Worm (Caenorhabditis elegans) whole organism, L4 larva: ENCODE data around the gene K07C5.3.
A peak's percentile ranks its signal among the peaks of the same experiment; 100 is the strongest.

Source experiments
- F10B5.3 ChIP-seq: sonication (generic microtip); optimal IDR thresholded peaks from 2 replicates; lab custom pipeline; 2016; ENCODE audit warnings: mild to moderate bottlenecking, missing genetic modification characterization, missing compliant biosample characterization
- F26F4.8 ChIP-seq: fragments of 200-800 bp; sonication (Bioruptor generic); conservative IDR thresholded peaks from 2 replicates; pipeline ENCODE4 v1.3.6; 2022; ENCODE audit warnings: missing genetic modification characterization, missing compliant biosample characterization
- F49E8.2 ChIP-seq: sonication (generic microtip); optimal IDR thresholded peaks from 2 replicates; lab custom pipeline; 2016; ENCODE audit warnings: missing compliant biosample characterization, mild to moderate bottlenecking, missing genetic modification characterization, borderline replicate concordance
- R02D3.7 ChIP-seq: fragments of 150-350 bp; sonication (generic microtip); optimal IDR thresholded peaks from 3 replicates; lab custom pipeline; 2014; ENCODE audit warnings: missing biosample characterization, missing genetic modification characterization
- Y48G9A.11 ChIP-seq: fragments of 200-800 bp; sonication (Bioruptor generic); IDR thresholded peaks from 2 replicates; pipeline ENCODE4 v1.3.6; 2022; ENCODE audit warnings: missing genetic modification reagents, missing genetic modification characterization, missing compliant biosample characterization
- ZK337.2 ChIP-seq: fragments of 200-800 bp; sonication (Bioruptor generic); IDR thresholded peaks from 2 replicates; pipeline ENCODE4 v1.3.6; 2022; ENCODE audit warnings: missing genetic modification reagents, missing genetic modification characterization, missing compliant biosample characterization
- aha-1 ChIP-seq: fragments of 150-350 bp; peaks from one replicate; lab custom pipeline; 2014; ENCODE audit warnings: missing biosample characterization, missing genetic modification characterization
- ceh-28 ChIP-seq: fragments of 150-350 bp; optimal IDR thresholded peaks from 2 replicates; lab custom pipeline; 2014; ENCODE audit warnings: missing biosample characterization, missing genetic modification reagents, missing genetic modification characterization
- ceh-32 ChIP-seq: sonication (generic microtip); optimal IDR thresholded peaks from 2 replicates; lab custom pipeline; 2016; ENCODE audit warnings: mild to moderate bottlenecking, missing genetic modification characterization, missing compliant biosample characterization; ENCODE audit not compliant: poor library complexity
- ceh-44 ChIP-seq: fragments of 200-800 bp; sonication (Bioruptor generic); IDR thresholded peaks from 2 replicates; pipeline ENCODE4 v1.3.6; 2022; ENCODE audit warnings: missing genetic modification reagents, missing genetic modification characterization, missing compliant biosample characterization
- ceh-62 ChIP-seq: sonication (generic microtip); optimal IDR thresholded peaks from 2 replicates; lab custom pipeline; 2017; ENCODE audit warnings: missing biosample characterization, missing genetic modification characterization
- ceh-82 ChIP-seq: sonication (generic microtip); optimal IDR thresholded peaks from 2 replicates; lab custom pipeline; 2017; ENCODE audit warnings: missing biosample characterization, missing genetic modification characterization
- cey-2 ChIP-seq: sonication (generic microtip); optimal IDR thresholded peaks from 3 replicates; lab custom pipeline; 2017; ENCODE audit warnings: missing genetic modification characterization, mild to moderate bottlenecking, missing compliant biosample characterization, antibody characterized with exemption, borderline replicate concordance; ENCODE audit not compliant: insufficient read depth
- daf-16 ChIP-seq, 3 experiments: sonication (generic microtip); optimal IDR thresholded peaks; 2 replicates each; lab custom pipeline; 2016 to 2017; ENCODE audit warnings: missing genetic modification characterization in 3 of 3, missing genetic modification reagents in 3 of 3, mild to moderate bottlenecking in 2 of 3, missing compliant biosample characterization in 2 of 3, missing biosample characterization in 1 of 3, moderate library complexity in 1 of 3
- dmd-6 ChIP-seq: fragments of 200-800 bp; sonication (Bioruptor generic); IDR thresholded peaks from 2 replicates; pipeline ENCODE4 v1.3.6; 2022; ENCODE audit warnings: missing genetic modification reagents, missing genetic modification characterization, missing compliant biosample characterization
- dmd-8 ChIP-seq: fragments of 200-800 bp; sonication (Bioruptor generic); IDR thresholded peaks from 2 replicates; pipeline ENCODE4 v1.3.6; 2022; ENCODE audit warnings: missing genetic modification characterization, missing compliant biosample characterization
- dmd-9 ChIP-seq: fragments of 200-800 bp; sonication (Bioruptor generic); IDR thresholded peaks from 2 replicates; pipeline ENCODE4 v1.3.6; 2022; ENCODE audit warnings: missing genetic modification reagents, missing genetic modification characterization, missing compliant biosample characterization
- dpl-1 ChIP-seq: fragments of 150-350 bp; optimal IDR thresholded peaks from 2 replicates; lab custom pipeline; 2014; ENCODE audit warnings: missing biosample characterization, missing genetic modification reagents, missing genetic modification characterization
- dve-1 ChIP-seq: sonication (generic microtip); optimal IDR thresholded peaks from 2 replicates; lab custom pipeline; 2017; ENCODE audit warnings: antibody characterized with exemption, mild to moderate bottlenecking, missing genetic modification characterization, missing compliant biosample characterization; ENCODE audit not compliant: insufficient read depth
- egl-27 ChIP-seq: sonication (generic microtip); optimal IDR thresholded peaks from 3 replicates; lab custom pipeline; 2017; ENCODE audit warnings: missing biosample characterization, missing genetic modification reagents, missing genetic modification characterization
- fkh-10 ChIP-seq: fragments of 150-350 bp; optimal IDR thresholded peaks from 2 replicates; lab custom pipeline; 2014; ENCODE audit warnings: missing biosample characterization, missing genetic modification reagents, missing genetic modification characterization
- fos-1 ChIP-seq: fragments of 150-350 bp; optimal IDR thresholded peaks from 2 replicates; lab custom pipeline; 2014; ENCODE audit warnings: missing biosample characterization, missing genetic modification characterization
- gei-8 ChIP-seq: fragments of 200-800 bp; sonication (Bioruptor generic); optimal IDR thresholded peaks from 2 replicates; lab custom pipeline; 2018; ENCODE audit warnings: mild to moderate bottlenecking, missing genetic modification characterization, missing compliant biosample characterization
- hlh-11 ChIP-seq: fragments of 200-800 bp; sonication (Bioruptor generic); optimal IDR thresholded peaks from 2 replicates; lab custom pipeline; 2018; ENCODE audit warnings: mild to moderate bottlenecking, missing genetic modification characterization, missing compliant biosample characterization
- hlh-30 ChIP-seq: sonication (generic microtip); optimal IDR thresholded peaks from 2 replicates; lab custom pipeline; 2017; ENCODE audit warnings: antibody characterized with exemption, mild to moderate bottlenecking, missing genetic modification characterization, missing compliant biosample characterization; ENCODE audit not compliant: insufficient read depth
- hmg-1.1 ChIP-seq: fragments of 200-800 bp; sonication (Bioruptor generic); IDR thresholded peaks from 2 replicates; pipeline ENCODE4 v1.3.6; 2022; ENCODE audit warnings: missing genetic modification reagents, missing genetic modification characterization, missing compliant biosample characterization
- jun-1 ChIP-seq: fragments of 150-350 bp; optimal IDR thresholded peaks from 2 replicates; lab custom pipeline; 2014; ENCODE audit warnings: missing biosample characterization, missing genetic modification reagents, missing genetic modification characterization
- lim-7 ChIP-seq: fragments of 200-800 bp; sonication (Bioruptor generic); IDR thresholded peaks from 2 replicates; pipeline ENCODE4 v1.3.6; 2022; ENCODE audit warnings: missing genetic modification characterization, missing compliant biosample characterization
- lin-15B ChIP-seq: fragments of 150-350 bp; sonication (generic microtip); optimal IDR thresholded peaks from 3 replicates; lab custom pipeline; 2014; ENCODE audit warnings: missing biosample characterization, missing genetic modification characterization
- lin-38 ChIP-seq: fragments of 200-800 bp; sonication (Bioruptor generic); IDR thresholded peaks from 2 replicates; pipeline ENCODE4 v1.3.6; 2022; ENCODE audit warnings: missing genetic modification reagents, missing genetic modification characterization, missing compliant biosample characterization
- lsy-2 ChIP-seq, 2 experiments: fragments of 150-350 bp in 1 of 2; sonication (generic microtip) in 1 of 2; optimal IDR thresholded peaks; 2 replicates each; lab custom pipeline; 2014 to 2017; ENCODE audit warnings: missing biosample characterization in 2 of 2, missing genetic modification characterization in 2 of 2
- madf-9 ChIP-seq: fragments of 200-800 bp; sonication (Bioruptor generic); conservative IDR thresholded peaks from 2 replicates; pipeline ENCODE4 v1.3.6; 2022; ENCODE audit warnings: missing genetic modification reagents, missing genetic modification characterization, missing compliant biosample characterization
- mxl-3 ChIP-seq: fragments of 200-800 bp; sonication (Bioruptor generic); optimal IDR thresholded peaks from 2 replicates; lab custom pipeline; 2018; ENCODE audit warnings: mild to moderate bottlenecking, missing genetic modification characterization, missing compliant biosample characterization
- nhr-10 ChIP-seq: fragments of 150-350 bp; optimal IDR thresholded peaks from 2 replicates; lab custom pipeline; 2014; ENCODE audit warnings: missing biosample characterization, missing genetic modification characterization
- nhr-237 ChIP-seq: sonication (generic microtip); optimal IDR thresholded peaks from 2 replicates; lab custom pipeline; 2017; ENCODE audit warnings: missing biosample characterization, missing genetic modification characterization
- nhr-28 ChIP-seq: fragments of 150-350 bp; optimal IDR thresholded peaks from 2 replicates; lab custom pipeline; 2014; ENCODE audit warnings: missing biosample characterization, missing genetic modification characterization
- nhr-41 ChIP-seq: fragments of 200-800 bp; sonication (Bioruptor generic); IDR thresholded peaks from 2 replicates; pipeline ENCODE4 v1.3.6; 2022; ENCODE audit warnings: missing genetic modification reagents, missing genetic modification characterization, missing compliant biosample characterization
- nhr-42 ChIP-seq: fragments of 200-800 bp; sonication (Bioruptor generic); IDR thresholded peaks from 2 replicates; pipeline ENCODE4 v1.3.6; 2022; ENCODE audit warnings: missing genetic modification characterization, missing compliant biosample characterization
- nhr-48 ChIP-seq: sonication (generic microtip); optimal IDR thresholded peaks from 2 replicates; lab custom pipeline; 2016; ENCODE audit warnings: mild to moderate bottlenecking, missing genetic modification characterization, missing compliant biosample characterization
- nhr-6 ChIP-seq: fragments of 150-350 bp; optimal IDR thresholded peaks from 2 replicates; lab custom pipeline; 2014; ENCODE audit warnings: missing biosample characterization, missing genetic modification characterization
- nhr-77 ChIP-seq: fragments of 150-350 bp; optimal IDR thresholded peaks from 2 replicates; lab custom pipeline; 2014; ENCODE audit warnings: missing biosample characterization, missing genetic modification characterization
- pha-4 ChIP-seq, 2 experiments: fragments of 150-350 bp in 1 of 2; fragments of 200-800 bp in 1 of 2; sonication (Bioruptor generic) in 1 of 2; IDR thresholded peaks in 1 of 2; optimal IDR thresholded peaks in 1 of 2; 2 replicates each; pipeline versions ENCODE4 v1.3.6 to Lab custom; 2014 to 2022; ENCODE audit warnings: missing genetic modification characterization in 2 of 2, missing genetic modification reagents in 2 of 2, missing biosample characterization in 1 of 2, missing compliant biosample characterization in 1 of 2
- php-3 ChIP-seq: fragments of 200-800 bp; sonication (Bioruptor generic); IDR thresholded peaks from 2 replicates; pipeline ENCODE4 v1.3.6; 2022; ENCODE audit warnings: missing genetic modification reagents, missing genetic modification characterization, missing compliant biosample characterization
- pqm-1 ChIP-seq: sonication (generic microtip); optimal IDR thresholded peaks from 2 replicates; lab custom pipeline; 2017; ENCODE audit warnings: missing biosample characterization, missing genetic modification characterization
- rbr-2 ChIP-seq: sonication (generic microtip); optimal IDR thresholded peaks from 2 replicates; lab custom pipeline; 2016; ENCODE audit warnings: missing genotype, missing genetic modification characterization, missing compliant biosample characterization
- saeg-2 ChIP-seq: fragments of 200-800 bp; sonication (Bioruptor generic); IDR thresholded peaks from 2 replicates; pipeline ENCODE4 v1.3.6; 2022; ENCODE audit warnings: missing genetic modification reagents, missing genetic modification characterization, missing compliant biosample characterization
- skn-1 ChIP-seq: fragments of 150-350 bp; optimal IDR thresholded peaks from 2 replicates; lab custom pipeline; 2014; ENCODE audit warnings: missing biosample characterization, missing genetic modification characterization
- spr-1 ChIP-seq: sonication (generic microtip); optimal IDR thresholded peaks from 2 replicates; lab custom pipeline; 2016; ENCODE audit warnings: mild to moderate bottlenecking, missing genetic modification characterization, missing compliant biosample characterization
- tra-1 ChIP-seq: fragments of 200-800 bp; sonication (Bioruptor generic); IDR thresholded peaks from 2 replicates; pipeline ENCODE4 v1.3.6; 2022; ENCODE audit warnings: missing genetic modification reagents, missing genetic modification characterization, missing compliant biosample characterization
- zag-1 ChIP-seq: fragments of 150-350 bp; optimal IDR thresholded peaks from 2 replicates; lab custom pipeline; 2014; ENCODE audit warnings: missing biosample characterization, missing genetic modification characterization

K07C5.3 gene

DNA sequence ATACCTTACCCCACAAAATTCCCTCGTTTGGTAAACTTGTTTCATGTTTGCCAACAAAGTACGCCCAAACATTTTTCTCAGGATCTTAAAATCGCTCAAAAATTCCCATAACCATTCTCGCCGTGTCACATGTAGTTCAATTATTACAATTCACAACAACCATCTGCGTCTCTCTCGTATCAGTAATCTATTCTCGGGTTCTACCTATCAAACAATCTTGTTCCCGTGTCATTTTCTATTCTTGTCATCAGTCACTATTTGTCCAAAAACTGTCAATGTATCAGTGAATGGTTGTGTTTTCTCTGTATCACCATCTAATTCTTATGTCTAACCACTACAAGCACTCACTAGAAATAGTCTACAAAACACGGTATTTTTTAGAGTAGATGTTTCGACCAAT is 28.3 kb downstream of the K07C5.3 start (continued):
- TF ChIP-seq ceh-62 (tag; lab: Kevin White, UChicago) (no peak), F49E8.2 (no peak), pha-4 (GFP tag; IDR thresholded peaks at IDR 0.05; lab: Robert Waterston, UW) (no peak), pha-4 (tag; optimal IDR thresholded peaks at IDR 0.05; lab: Kevin White, UChicago) (no peak), cey-2 (tag; lab: Kevin White, UChicago) (peak; percentile 59), daf-16 (GFP tag; optimal IDR thresholded peaks at IDR 0.05; lab: Kevin White, UChicago) (no peak), daf-16 (tag; optimal IDR thresholded peaks at IDR 0.05; lab: Kevin White, UChicago) (peak; percentile 83), nhr-6 (tag; lab: Kevin White, UChicago) (peak; percentile 5), nhr-41 (GFP tag; lab: Robert Waterston, UW) (no peak), tra-1 (peak; percentile 74; the same call in 1 of the 2 replicates), nhr-237 (tag; lab: Kevin White, UChicago) (no peak), fkh-10 (GFP tag; lab: Kevin White, UChicago) (no peak), dmd-6 (GFP tag; lab: Robert Waterston, UW) (peak; percentile 95), R02D3.7 (tag; lab: Kevin White, UChicago) (no peak), lin-15B (tag; lab: Kevin White, UChicago) (no peak), gei-8 (GFP tag; lab: Kevin White, UChicago) (no peak), hlh-11 (tag; lab: Kevin White, UChicago) (peak; percentile 86), nhr-42 (GFP tag; lab: Robert Waterston, UW) (no peak), skn-1 (tag; lab: Kevin White, UChicago) (no peak), php-3 (GFP tag; lab: Robert Waterston, UW) (0 out of 2 replicates have a peak, but pooled peaks have one; percentile 33), hlh-30 (tag; lab: Kevin White, UChicago) (peak; percentile 82), saeg-2 (GFP tag; lab: Robert Waterston, UW) (no peak), madf-9 (GFP tag; lab: Robert Waterston, UW) (no peak), nhr-10 (tag; lab: Kevin White, UChicago) (peak; percentile 18), ceh-44 (no peak), lsy-2 (tag; optimal IDR thresholded peaks at IDR 0.05; lab: Kevin White, UChicago) (no peak), nhr-77 (tag; lab: Kevin White, UChicago) (peak; percentile 65), F26F4.8 (no peak), aha-1 (tag; lab: Kevin White, UChicago) (peak; percentile 1), dmd-9 (GFP tag; lab: Robert Waterston, UW) (no peak), egl-27 (tag; lab: Kevin White, UChicago) (no peak), Y48G9A.11 (no peak)

DNA sequence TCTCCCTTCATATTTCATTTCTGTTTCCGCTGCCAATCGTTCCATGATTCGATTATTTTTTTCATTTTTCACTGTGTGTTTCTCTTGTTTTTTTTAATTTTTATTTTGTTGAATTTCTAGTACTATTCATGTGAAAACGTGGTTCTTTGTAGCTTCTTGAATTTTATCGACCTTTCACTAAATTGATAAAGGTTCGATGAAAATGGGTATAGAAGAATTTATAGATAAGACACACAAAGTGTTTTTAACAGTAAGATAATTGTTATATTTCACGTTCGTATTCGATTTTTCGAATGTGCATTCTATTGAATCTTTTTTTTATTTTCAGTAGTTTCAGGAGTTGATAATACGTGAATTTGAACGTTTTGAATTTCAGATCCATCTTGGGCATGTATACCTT is 29.1 kb downstream of the K07C5.3 start, which contains the start of gene ugt-49:
ugt-49 (plus strand) TSS at position 371 of the 400 bp plus-strand sequence.
- TF ChIP-seq ceh-28 (tag; lab: Kevin White, UChicago): no peak
- TF ChIP-seq mxl-3 (GFP tag; lab: Kevin White, UChicago): no peak
- TF ChIP-seq F10B5.3 (tag; lab: Kevin White, UChicago): no peak
- TF ChIP-seq ceh-62 (tag; lab: Kevin White, UChicago): no peak
- no peak for TF ChIP-seq dmd-8
- no peak for TF ChIP-seq jun-1 (tag; lab: Kevin White, UChicago)
- TF ChIP-seq zag-1: no peak
- no peak for TF ChIP-seq gei-8 (GFP tag; lab: Kevin White, UChicago)
- TF ChIP-seq hmg-1.1: no peak
- TF ChIP-seq ceh-32 (tag; lab: Kevin White, UChicago): no peak
- peak; percentile 34 for TF ChIP-seq pqm-1 (tag; lab: Kevin White, UChicago)
- no peak for TF ChIP-seq lin-38 (GFP tag; lab: Robert Waterston, UW)
- no peak for TF ChIP-seq lin-15B (tag; lab: Kevin White, UChicago)
- no peak for TF ChIP-seq ceh-82 (tag; lab: Kevin White, UChicago)
- TF ChIP-seq dve-1: peak; percentile 5
- no peak for TF ChIP-seq fos-1 (tag; lab: Kevin White, UChicago)
- no peak for TF ChIP-seq nhr-48 (tag; lab: Kevin White, UChicago)
- no peak for TF ChIP-seq lsy-2 (tag; optimal IDR thresholded peaks at IDR 0.05; lab: Kevin White, UChicago)
- TF ChIP-seq dpl-1 (GFP tag; lab: Kevin White, UChicago): no peak
- no peak for TF ChIP-seq rbr-2 (tag; lab: Kevin White, UChicago)
- TF ChIP-seq nhr-28: peak; percentile 79
- TF ChIP-seq nhr-41 (GFP tag; lab: Robert Waterston, UW): no peak
- TF ChIP-seq ZK337.2 (GFP tag; lab: Robert Waterston, UW): no peak
- TF ChIP-seq lim-7 (GFP tag; lab: Robert Waterston, UW): no peak
- no peak for TF ChIP-seq F49E8.2
- no peak for TF ChIP-seq spr-1
